Fruit fly (Drosophila melanogaster): ENCODE data around the gene sog.

dm6 chrX:15610957-15611356 is 22.3 kb downstream of the sog start:
- TF ChIP-seq Dfd (GFP tag; optimal IDR thresholded peaks at IDR 0.05), result no peak
- TF ChIP-seq h (GFP tag; optimal IDR thresholded peaks at IDR 0.05), result peak; percentile 35
- no peak for TF ChIP-seq Hr83 (GFP tag; optimal IDR thresholded peaks at IDR 0.05; ENCODE audit: poor library complexity, severe bottlenecking)
- no peak for TF ChIP-seq Vsx2 (GFP tag; optimal IDR thresholded peaks at IDR 0.05; ENCODE audit: partially characterized antibody)
- peak in 1 of 2 experiments; percentile 25 for TF ChIP-seq foxo (GFP tag; optimal IDR thresholded peaks at IDR 0.05)
- no peak for TF ChIP-seq pan (optimal IDR thresholded peaks at IDR 0.05)
- TF ChIP-seq ey (GFP tag; optimal IDR thresholded peaks at IDR 0.05), result peak; percentile 33
- no peak for TF ChIP-seq OdsH (GFP tag; optimal IDR thresholded peaks at IDR 0.05)
- no peak for TF ChIP-seq N (GFP tag; optimal IDR thresholded peaks at IDR 0.05)
- peak; percentile 22 for TF ChIP-seq HLH106 (tag; optimal IDR thresholded peaks at IDR 0.05)
- no peak for TF ChIP-seq usp (GFP tag; optimal IDR thresholded peaks at IDR 0.05)
